Worm (Caenorhabditis elegans) whole organism, mixed stage, embryonic: ENCODE measurements around the gene gcy-5.

Experiments
- M03D4.4 ChIP-seq: sonication (generic microtip); optimal IDR thresholded peaks from 2 replicates; lab custom pipeline; 2017; ENCODE audit warnings: mild to moderate bottlenecking, missing genetic modification characterization, missing compliant biosample characterization
- lin-13 ChIP-seq: fragments of 150-350 bp; optimal IDR thresholded peaks from 2 replicates; lab custom pipeline; 2014; ENCODE audit warnings: missing biosample characterization, missing genetic modification characterization
- lsy-2 ChIP-seq: fragments of 150-350 bp; optimal IDR thresholded peaks from 2 replicates; lab custom pipeline; 2014; ENCODE audit warnings: missing biosample characterization, missing genetic modification characterization
- mep-1 ChIP-seq: fragments of 150-350 bp; optimal IDR thresholded peaks from 2 replicates; lab custom pipeline; 2017; ENCODE audit warnings: missing biosample characterization, missing genetic modification reagents, missing genetic modification characterization, inconsistent platforms
- nhr-12 ChIP-seq: fragments of 150-350 bp; optimal IDR thresholded peaks from 2 replicates; lab custom pipeline; 2014; ENCODE audit warnings: missing biosample characterization, missing genetic modification characterization
- nhr-28 ChIP-seq: fragments of 150-350 bp; optimal IDR thresholded peaks from 2 replicates; lab custom pipeline; 2014; ENCODE audit warnings: missing biosample characterization, missing genetic modification characterization
- pha-4 ChIP-seq: fragments of 150-350 bp; optimal IDR thresholded peaks from 2 replicates; lab custom pipeline; 2018; ENCODE audit warnings: missing biosample characterization, missing genetic modification reagents, missing genetic modification characterization
- unc-39 ChIP-seq: fragments of 150-350 bp; optimal IDR thresholded peaks from 2 replicates; lab custom pipeline; 2014; ENCODE audit warnings: missing biosample characterization, missing genetic modification characterization
- unc-62 ChIP-seq: fragments of 150-350 bp; optimal IDR thresholded peaks from 2 replicates; lab custom pipeline; 2014; ENCODE audit warnings: missing biosample characterization, missing genetic modification reagents, missing genetic modification characterization

- TF ChIP-seq unc-39 (no peak), pha-4 (no peak), nhr-12 (no peak), nhr-28 (tag; lab: Kevin White, UChicago) (no peak), mep-1 (tag; lab: Kevin White, UChicago) (no peak), unc-62 (GFP tag; lab: Kevin White, UChicago) (no peak), M03D4.4 (tag; lab: Kevin White, UChicago) (no peak), lsy-2 (tag; lab: Kevin White, UChicago) (no peak), lin-13 (tag; lab: Kevin White, UChicago) (no peak)
These were observed 34.3 kb downstream of the gcy-5 start for ce11 chrII:10281674-10282073.
